Worm (Caenorhabditis elegans) whole organism, L2 larva: ENCODE results near the gene Y50D4A.6.

Experiments
- F13H6.1 ChIP-seq: sonication (generic microtip); optimal IDR thresholded peaks from 2 replicates; lab custom pipeline; 2016; ENCODE audit warnings: missing genetic modification characterization, missing compliant biosample characterization
- nhr-77 ChIP-seq: fragments of 150-350 bp; optimal IDR thresholded peaks from 2 replicates; lab custom pipeline; 2014; ENCODE audit warnings: missing biosample characterization, missing genetic modification characterization

- no peak for TF ChIP-seq nhr-77 (tag; lab: Kevin White, UChicago)
- no peak for TF ChIP-seq F13H6.1 (tag; lab: Kevin White, UChicago)
Observed at ce11 chrV:1227756-1228665, 28.9 kb upstream of the Y50D4A.6 start.
